Worm (Caenorhabditis elegans): Measurements from ENCODE around the gene F42A8.1.

DNA sequence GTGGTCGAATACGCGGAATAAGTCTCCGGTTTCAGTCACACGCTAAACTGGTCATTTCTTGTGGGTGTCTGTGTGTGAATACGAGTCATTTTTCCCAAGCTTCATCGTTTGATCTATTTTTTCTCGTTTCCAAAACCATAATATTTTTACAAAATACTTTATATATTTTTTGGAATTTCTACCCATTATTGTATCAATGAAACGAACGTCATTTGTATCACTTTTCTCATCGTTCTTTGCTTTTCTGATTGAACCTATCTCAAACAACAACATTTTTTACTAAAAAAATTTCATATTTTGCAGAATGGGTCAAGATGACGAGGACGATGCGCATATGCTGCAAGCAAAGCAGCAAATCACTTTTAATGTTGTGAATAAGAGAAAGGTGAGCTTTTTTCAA, 11.8 kb upstream of the F42A8.1 start, which contains the start of gene mel-11:
- no peak for TF ChIP-seq ama-1 (optimal IDR thresholded peaks at IDR 0.05)
- TF ChIP-seq snpc-4 (tag; optimal IDR thresholded peaks at IDR 0.05) = no peak
- no peak for TF ChIP-seq nhr-237 (tag; optimal IDR thresholded peaks at IDR 0.05)
- no peak for TF ChIP-seq lsy-2 (tag; optimal IDR thresholded peaks at IDR 0.05)
- no peak for TF ChIP-seq lin-11 (tag; optimal IDR thresholded peaks at IDR 0.05)
- TF ChIP-seq nhr-129 (tag; optimal IDR thresholded peaks at IDR 0.05) = no peak
- no peak for TF ChIP-seq unc-39 (tag; optimal IDR thresholded peaks at IDR 0.05)
- TF ChIP-seq lin-39 (tag; optimal IDR thresholded peaks at IDR 0.05) = no peak
- no peak for TF ChIP-seq blmp-1 (tag; optimal IDR thresholded peaks at IDR 0.05; ENCODE audit: insufficient read depth)

Data from whole organism, L2 larva.